Worm (Caenorhabditis elegans) whole organism, midembryonic: ENCODE data around the gene Y37H2A.13.

Experiments
- flt-1 ChIP-seq: fragments of 200-800 bp; sonication (Bioruptor generic); IDR thresholded peaks from 2 replicates; pipeline ENCODE4 v1.3.6; 2022; ENCODE audit warnings: missing genetic modification characterization, missing compliant biosample characterization
- tab-1 ChIP-seq: fragments of 200-800 bp; sonication (Bioruptor generic); IDR thresholded peaks from 2 replicates; pipeline ENCODE4 v1.3.6; 2022; ENCODE audit warnings: missing genetic modification characterization, missing compliant biosample characterization

DNA sequence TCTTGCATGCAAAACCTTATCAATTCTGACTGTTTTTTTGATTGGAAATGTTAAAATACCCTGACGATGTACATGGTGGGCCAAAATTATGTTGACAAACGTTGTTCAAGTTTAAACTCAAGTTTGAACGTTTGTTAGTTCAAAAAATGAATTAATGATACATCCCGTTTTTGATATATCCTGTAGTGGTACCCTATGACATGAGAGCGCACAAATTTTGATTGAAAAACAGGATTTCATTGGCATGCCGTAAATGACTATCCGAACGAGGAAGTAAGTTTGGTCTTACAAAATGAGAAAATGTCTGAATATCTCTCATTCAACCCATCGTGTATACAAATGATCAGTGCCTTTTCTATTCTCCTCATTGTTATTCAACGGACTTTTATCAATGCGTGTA lies 1.5 kb upstream of the Y37H2A.13 start, which contains the start of gene Y37H2A.11:
- TF ChIP-seq flt-1 (GFP tag; lab: Robert Waterston, UW) (no peak), tab-1 (GFP tag; lab: Robert Waterston, UW) (no peak)
